Fruit fly (Drosophila melanogaster) whole organism, pupa: Measurements from ENCODE around the gene CG17472.

ENCODE experiments used
- CG34367 ChIP-seq: fragments of 200-800 bp; sonication (Bioruptor generic); optimal IDR thresholded peaks from 2 replicates; lab custom pipeline; 2018; ENCODE audit warnings: missing biosample characterization, mild to moderate bottlenecking, missing genetic modification characterization
- Ets98B ChIP-seq: fragments of 200-800 bp; sonication (Bioruptor generic); IDR thresholded peaks from 2 replicates; pipeline ENCODE4 v1.3.6; 2022; ENCODE audit warnings: missing biosample characterization, missing genetic modification characterization
- gl ChIP-seq: fragments of 200-800 bp; sonication (Bioruptor generic); optimal IDR thresholded peaks from 2 replicates; lab custom pipeline; 2018; ENCODE audit warnings: missing biosample characterization, mild to moderate bottlenecking, missing genetic modification characterization

DNA sequence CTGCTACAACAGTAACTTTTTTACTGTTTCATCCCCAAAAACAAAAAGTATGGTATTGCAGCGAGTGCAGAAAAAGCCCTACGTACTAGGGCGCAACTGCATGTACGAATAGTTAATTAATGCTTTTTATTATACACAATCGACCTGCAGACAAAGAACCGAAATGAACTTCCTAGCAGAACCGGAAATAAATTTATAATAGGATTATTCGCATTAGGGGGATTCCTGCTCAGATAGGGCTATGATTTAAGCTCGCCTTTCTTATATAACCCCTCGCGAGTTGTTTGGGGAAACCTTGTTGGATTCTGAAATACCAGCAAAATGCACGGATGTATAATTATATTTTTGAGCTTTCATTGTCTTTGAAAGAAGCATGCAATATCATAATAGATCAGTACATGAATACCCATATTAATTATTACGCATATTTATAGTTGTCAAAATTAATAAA, 47.4 kb downstream of the CG17472 start, which contains the start of gene Cen:
- TF ChIP-seq Ets98B (0 out of 2 replicates have a peak, but pooled peaks have one; percentile 13), gl (tag; lab: Kevin White, UChicago) (no peak), CG34367 (tag; lab: Kevin White, UChicago) (peak; percentile 35)
